Fruit fly (Drosophila melanogaster) whole organism, wandering third instar larva: Measurements from ENCODE around the gene Trim9.

Source experiments
- Abd-B ChIP-seq: fragments of >200 bp; optimal IDR thresholded peaks from 2 replicates; lab custom pipeline; 2017; ENCODE audit warnings: missing biosample characterization, missing genetic modification characterization
- Mio ChIP-seq: sonication (Bioruptor generic); optimal IDR thresholded peaks from 2 replicates; lab custom pipeline; 2016; ENCODE audit warnings: missing biosample characterization, missing genetic modification characterization
- br ChIP-seq: fragments of 200-800 bp; sonication (Bioruptor generic); optimal IDR thresholded peaks from 2 replicates; lab custom pipeline; 2016; ENCODE audit warnings: missing biosample characterization, missing genetic modification characterization
- usp ChIP-seq: fragments of >200 bp; optimal IDR thresholded peaks from 2 replicates; lab custom pipeline; 2017; ENCODE audit warnings: missing biosample characterization, missing genetic modification characterization

DNA sequence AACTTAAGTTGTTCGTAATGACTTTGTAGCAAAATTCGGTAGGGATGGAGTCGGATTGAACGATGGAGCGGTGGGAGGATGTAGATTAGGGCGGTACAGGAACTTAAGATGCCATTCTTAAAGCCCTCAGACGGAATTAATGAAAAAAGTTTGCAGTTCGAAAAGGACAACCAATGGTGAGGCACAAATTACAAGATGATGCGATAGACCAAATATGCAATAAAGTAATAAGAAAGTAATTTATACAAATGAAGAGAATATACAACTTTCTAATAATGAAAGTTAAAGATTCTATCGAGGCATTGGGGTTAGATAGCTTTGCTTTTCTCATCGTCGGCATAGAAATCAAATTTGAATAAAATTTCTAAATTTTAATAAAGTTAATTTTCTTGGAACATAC is 22.3 kb downstream of the Trim9 start, which contains the start of gene CG6138:
- TF ChIP-seq br (no peak), Abd-B (GFP tag; lab: Kevin White, UChicago) (no peak), Mio (GFP tag; lab: Kevin White, UChicago) (no peak), usp (GFP tag; lab: Kevin White, UChicago) (no peak)
